Worm (Caenorhabditis elegans): Measurements from ENCODE around the gene cpi-2.

Gene cpi-2

DNA sequence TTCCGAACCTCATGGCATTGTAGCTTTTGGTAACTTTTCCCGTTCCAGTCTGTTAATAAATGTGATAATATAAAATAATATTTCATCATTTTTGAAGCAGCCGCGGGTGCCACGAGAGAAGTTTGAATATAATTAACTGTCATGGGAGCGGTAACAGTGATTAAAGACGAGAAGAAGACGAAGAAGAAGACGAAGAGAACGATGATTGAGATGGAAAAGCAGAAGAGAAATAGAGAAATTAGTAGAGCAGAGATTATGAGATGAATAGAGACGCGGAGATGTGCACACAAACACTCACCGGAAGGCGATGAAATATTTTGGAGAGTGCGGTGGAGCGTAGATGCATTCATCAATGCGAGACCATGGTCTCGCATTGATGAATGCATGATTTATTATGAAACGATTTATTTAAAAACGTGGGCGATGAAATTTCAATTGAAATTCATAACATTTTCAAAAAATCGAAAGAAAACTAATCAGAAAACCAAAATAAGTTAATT lies 9.4 kb downstream of the cpi-2 start, which contains the start of gene seip-1 (continued):
- TF ChIP-seq peb-1 (tag; optimal IDR thresholded peaks at IDR 0.05) (no peak), fos-1 (tag; optimal IDR thresholded peaks at IDR 0.05) (peak; percentile 97), ZK546.5 (tag; optimal IDR thresholded peaks at IDR 0.05) (no peak), elt-3 (tag; optimal IDR thresholded peaks at IDR 0.05) (no peak), R02D3.7 (tag; optimal IDR thresholded peaks at IDR 0.05) (no peak), ztf-11 (tag; optimal IDR thresholded peaks at IDR 0.05) (no peak), nhr-21 (tag; optimal IDR thresholded peaks at IDR 0.05) (peak; percentile 22), lin-11 (tag; optimal IDR thresholded peaks at IDR 0.05) (peak; percentile 49), blmp-1 (tag; optimal IDR thresholded peaks at IDR 0.05; ENCODE audit: insufficient read depth) (peak; percentile 18), mdl-1 (tag; optimal IDR thresholded peaks at IDR 0.05) (peak in 1 of 2 experiments; percentile 31), nhr-25 (tag; optimal IDR thresholded peaks at IDR 0.05) (peak; percentile 73), nhr-77 (tag; optimal IDR thresholded peaks at IDR 0.05) (peak; percentile 10), nhr-23 (tag; optimal IDR thresholded peaks at IDR 0.05) (no peak), unc-62 (GFP tag; optimal IDR thresholded peaks at IDR 0.05) (no peak)

- TF ChIP-seq unc-55 (GFP tag; optimal IDR thresholded peaks at IDR 0.05), result no peak
These were observed 11.4 kb downstream of the cpi-2 start, which contains the start of gene srd-20 for ce11 chrV:6055289-6055688. Gene srd-20, plus strand, starts transcription at chrV:6055589.

- TF ChIP-seq egl-27 (tag; optimal IDR thresholded peaks at IDR 0.05) (no peak), peb-1 (tag; optimal IDR thresholded peaks at IDR 0.05) (no peak), snpc-4 (tag; optimal IDR thresholded peaks at IDR 0.05) (no peak), sem-4 (tag; optimal IDR thresholded peaks at IDR 0.05) (no peak), ama-1 (optimal IDR thresholded peaks at IDR 0.05) (no peak), R02D3.7 (tag; optimal IDR thresholded peaks at IDR 0.05) (no peak), nhr-6 (tag; optimal IDR thresholded peaks at IDR 0.05) (no peak), dmd-4 (tag; optimal IDR thresholded peaks at IDR 0.05) (no peak), ZK546.5 (tag; optimal IDR thresholded peaks at IDR 0.05) (no peak), C34F6.9 (tag; optimal IDR thresholded peaks at IDR 0.05) (no peak), lin-13 (GFP tag; optimal IDR thresholded peaks at IDR 0.05) (no peak), Y55F3AM.14 (GFP tag; optimal IDR thresholded peaks at IDR 0.05) (no peak), elt-1 (tag; optimal IDR thresholded peaks at IDR 0.05) (no peak), skn-1 (tag; optimal IDR thresholded peaks at IDR 0.05) (no peak), mbf-1 (tag; optimal IDR thresholded peaks at IDR 0.05) (no peak)
These were observed 19.5 kb downstream of the cpi-2 start, which contains the start of gene Y38A10A.2 for ce11 chrV:6063330-6063729. Gene Y38A10A.2, minus strand, starts transcription at chrV:6063430.

- TF ChIP-seq ztf-11 (tag; optimal IDR thresholded peaks at IDR 0.05) (no peak), F13H6.1 (tag; optimal IDR thresholded peaks at IDR 0.05) (no peak), nhr-77 (tag; optimal IDR thresholded peaks at IDR 0.05) (no peak), nhr-25 (tag; optimal IDR thresholded peaks at IDR 0.05) (no peak), unc-55 (GFP tag; optimal IDR thresholded peaks at IDR 0.05) (no peak), ceh-82 (tag; optimal IDR thresholded peaks at IDR 0.05) (no peak), egl-27 (tag; optimal IDR thresholded peaks at IDR 0.05) (no peak), zag-1 (tag; optimal IDR thresholded peaks at IDR 0.05) (no peak), mdl-1 (tag; optimal IDR thresholded peaks at IDR 0.05) (no peak), gmeb-1 (tag; optimal IDR thresholded peaks at IDR 0.05) (no peak), nhr-10 (tag; optimal IDR thresholded peaks at IDR 0.05) (no peak), sma-9 (GFP tag; optimal IDR thresholded peaks at IDR 0.05) (no peak), sma-9 (tag; optimal IDR thresholded peaks at IDR 0.05) (no peak), blmp-1 (tag; optimal IDR thresholded peaks at IDR 0.05; ENCODE audit: insufficient read depth) (no peak), alr-1 (tag; optimal IDR thresholded peaks at IDR 0.05) (no peak), lin-13 (GFP tag; optimal IDR thresholded peaks at IDR 0.05) (no peak), nhr-23 (tag; optimal IDR thresholded peaks at IDR 0.05) (no peak), lsy-2 (tag; optimal IDR thresholded peaks at IDR 0.05) (no peak), unc-39 (tag; optimal IDR thresholded peaks at IDR 0.05) (no peak), nhr-6 (tag; optimal IDR thresholded peaks at IDR 0.05) (no peak), peb-1 (tag; optimal IDR thresholded peaks at IDR 0.05) (no peak)
These were observed 23.2 kb downstream of the cpi-2 start, which contains the start of gene srh-10 for ce11 chrV:6067112-6067511. Gene srh-10, minus strand, starts transcription at chrV:6067140.

Data from whole organism, L2 larva.